Worm (Caenorhabditis elegans): ENCODE results near the gene F22E5.20.

- TF ChIP-seq unc-62 (GFP tag; optimal IDR thresholded peaks at IDR 0.05) (no peak), bed-2 (GFP tag; IDR thresholded peaks at IDR 0.05) (no peak), tlf-1 (GFP tag; optimal IDR thresholded peaks at IDR 0.05) (no peak), K11D2.4 (GFP tag; IDR thresholded peaks at IDR 0.05) (no peak), ets-4 (GFP tag; optimal IDR thresholded peaks at IDR 0.05) (no peak), lsy-27 (tag; optimal IDR thresholded peaks at IDR 0.05; ENCODE audit: borderline replicate concordance, insufficient read depth) (no peak), madf-3 (GFP tag; IDR thresholded peaks at IDR 0.05) (no peak), nfya-1 (tag; optimal IDR thresholded peaks at IDR 0.05; ENCODE audit: borderline replicate concordance, insufficient read depth) (no peak), B0019.2 (GFP tag; conservative IDR thresholded peaks at IDR 0.05) (no peak), athp-1 (tag; optimal IDR thresholded peaks at IDR 0.05) (no peak), F57A8.1 (GFP tag; optimal IDR thresholded peaks at IDR 0.05) (no peak), zfh-2 (GFP tag; conservative IDR thresholded peaks at IDR 0.05) (no peak)
These were observed 32.5 kb downstream of the F22E5.20 start, which contains the start of gene F22E5.23 for ce11 chrII:2640982-2641381.

Measured in whole organism, young adult.